Worm (Caenorhabditis elegans) whole organism, L2 larva: ENCODE measurements around the gene R11D1.1.

Experiments
- R02D3.7 ChIP-seq: fragments of 150-350 bp; optimal IDR thresholded peaks from 2 replicates; lab custom pipeline; 2014; ENCODE audit warnings: missing biosample characterization, missing genetic modification characterization
- aly-2 ChIP-seq: fragments of 150-350 bp; optimal IDR thresholded peaks from 2 replicates; lab custom pipeline; 2014; ENCODE audit warnings: missing biosample characterization, missing genetic modification characterization
- ama-1 ChIP-seq: fragments of 150-350 bp; optimal IDR thresholded peaks from 2 replicates; lab custom pipeline; 2018; ENCODE audit warnings: inconsistent platforms
- ceh-82 ChIP-seq: fragments of 150-350 bp; optimal IDR thresholded peaks from 2 replicates; lab custom pipeline; 2014; ENCODE audit warnings: missing biosample characterization, missing genetic modification characterization
- mbf-1 ChIP-seq: sonication (generic microtip); optimal IDR thresholded peaks from 2 replicates; lab custom pipeline; 2017; ENCODE audit warnings: missing biosample characterization, missing genetic modification characterization
- snpc-4 ChIP-seq: fragments of 150-350 bp; optimal IDR thresholded peaks from 2 replicates; lab custom pipeline; 2014; ENCODE audit warnings: missing biosample characterization, missing genetic modification characterization
- unc-55 ChIP-seq: fragments of 150-350 bp; sonication (generic microtip); optimal IDR thresholded peaks from 3 replicates; lab custom pipeline; 2014; ENCODE audit warnings: missing biosample characterization, missing genetic modification reagents, missing genetic modification characterization

DNA sequence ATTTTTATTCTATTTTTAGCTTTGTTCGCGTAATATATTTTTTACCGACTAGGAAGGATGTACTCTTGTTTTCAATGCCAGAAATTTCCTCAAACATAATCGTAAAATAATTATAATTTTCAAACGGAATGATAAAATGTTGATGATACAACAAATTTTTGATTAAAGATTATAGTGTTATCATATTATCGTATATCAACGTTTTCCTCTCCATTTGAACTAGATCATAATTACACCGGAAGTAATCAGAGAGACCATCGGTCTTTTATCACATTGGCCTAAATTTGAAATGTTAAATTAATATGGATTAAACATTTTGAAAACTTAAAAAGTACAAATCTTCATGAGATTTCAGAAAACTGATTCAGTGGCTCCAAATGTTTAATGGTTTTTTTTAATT is 28.6 kb downstream of the R11D1.1 start:
- TF ChIP-seq ceh-82 (tag; lab: Kevin White, UChicago), result no peak
- TF ChIP-seq aly-2 (tag; lab: Kevin White, UChicago), result no peak
- TF ChIP-seq unc-55 (GFP tag; lab: Kevin White, UChicago), result no peak
- no peak for TF ChIP-seq ama-1 (lab: Kevin White, UChicago)
- TF ChIP-seq snpc-4 (tag; lab: Kevin White, UChicago), result no peak
- TF ChIP-seq R02D3.7 (tag; lab: Kevin White, UChicago), result no peak
- TF ChIP-seq mbf-1 (tag; lab: Kevin White, UChicago), result no peak
